Fruit fly (Drosophila melanogaster) whole organism, embryonic: ENCODE measurements around the gene Usp5.

Source experiments
- CG10267 ChIP-seq: fragments of 200-800 bp; sonication (Bioruptor generic); optimal IDR thresholded peaks from 2 replicates; lab custom pipeline; 2018; ENCODE audit warnings: missing biosample characterization, mild to moderate bottlenecking, missing genetic modification characterization, moderate library complexity
- CG11560 ChIP-seq: fragments of 200-800 bp; sonication (Bioruptor generic); IDR thresholded peaks from 3 replicates; pipeline ENCODE4 v1.3.6; 2022; ENCODE audit warnings: missing biosample characterization, missing genetic modification characterization
- CG12769 ChIP-seq: fragments of 200-800 bp; sonication (Bioruptor generic); optimal IDR thresholded peaks from 2 replicates; lab custom pipeline; 2019; ENCODE audit warnings: missing biosample characterization, mild to moderate bottlenecking, missing genetic modification characterization, moderate library complexity
- CG13287 ChIP-seq: fragments of 200-800 bp; sonication (Bioruptor generic); IDR thresholded peaks from 2 replicates; pipeline ENCODE4 v1.3.6; 2022; ENCODE audit warnings: missing biosample characterization, missing genetic modification characterization; ENCODE audit not compliant: partially characterized antibody
- CG13894 ChIP-seq: fragments of 200-800 bp; sonication (Bioruptor generic); optimal IDR thresholded peaks from 3 replicates; lab custom pipeline; 2018; ENCODE audit warnings: missing biosample characterization, mild to moderate bottlenecking, missing genetic modification characterization, moderate library complexity
- CG14710 ChIP-seq: fragments of 200-800 bp; sonication (Bioruptor generic); optimal IDR thresholded peaks from 3 replicates; lab custom pipeline; 2019; ENCODE audit warnings: missing biosample characterization, mild to moderate bottlenecking, missing genetic modification characterization, moderate library complexity
- CG1529 ChIP-seq: fragments of 200-800 bp; sonication (Bioruptor generic); optimal IDR thresholded peaks from 3 replicates; lab custom pipeline; 2018; ENCODE audit warnings: missing biosample characterization, missing genetic modification characterization
- CG15601 ChIP-seq: fragments of 200-800 bp; sonication (Bioruptor generic); optimal IDR thresholded peaks from 3 replicates; lab custom pipeline; 2019; ENCODE audit warnings: missing biosample characterization, mild to moderate bottlenecking, missing genetic modification characterization, moderate library complexity
- CG16813 ChIP-seq: fragments of 200-800 bp; sonication (Bioruptor generic); IDR thresholded peaks from 3 replicates; pipeline ENCODE4 v1.3.6; 2022; ENCODE audit warnings: missing biosample characterization, missing genetic modification characterization; ENCODE audit not compliant: partially characterized antibody
- CG16863 ChIP-seq: fragments of 200-800 bp; sonication (Bioruptor generic); optimal IDR thresholded peaks from 3 replicates; lab custom pipeline; 2016; ENCODE audit warnings: missing biosample characterization, missing genetic modification characterization
- CG17568 ChIP-seq: fragments of 200-800 bp; sonication (Bioruptor generic); optimal IDR thresholded peaks from 2 replicates; lab custom pipeline; 2018; ENCODE audit warnings: missing biosample characterization, mild to moderate bottlenecking, missing genetic modification characterization, moderate library complexity
- CG17802 ChIP-seq: fragments of 200-800 bp; sonication (Bioruptor generic); optimal IDR thresholded peaks from 2 replicates; lab custom pipeline; 2018; ENCODE audit warnings: missing biosample characterization, mild to moderate bottlenecking, missing genetic modification characterization, moderate library complexity
- CG33557 ChIP-seq: fragments of 200-800 bp; sonication (Bioruptor generic); optimal IDR thresholded peaks from 2 replicates; lab custom pipeline; 2019; ENCODE audit warnings: missing biosample characterization, mild to moderate bottlenecking, missing genetic modification characterization, moderate library complexity
- CG34376 ChIP-seq: fragments of 200-800 bp; sonication (Bioruptor generic); optimal IDR thresholded peaks from 2 replicates; lab custom pipeline; 2018; ENCODE audit warnings: missing biosample characterization, mild to moderate bottlenecking, missing genetic modification characterization
- CG4424 ChIP-seq: fragments of 200-800 bp; sonication (Bioruptor generic); optimal IDR thresholded peaks from 3 replicates; lab custom pipeline; 2016; ENCODE audit warnings: missing biosample characterization, missing genetic modification characterization
- CG6254 ChIP-seq: fragments of 200-800 bp; sonication (Bioruptor generic); optimal IDR thresholded peaks from 3 replicates; lab custom pipeline; 2017; ENCODE audit warnings: mild to moderate bottlenecking, missing biosample characterization, missing genetic modification reagents, missing genetic modification characterization
- CG9932 ChIP-seq: fragments of 200-800 bp; sonication (Bioruptor generic); IDR thresholded peaks from 2 replicates; pipeline ENCODE4 v1.3.6; 2022; ENCODE audit warnings: missing biosample characterization, missing genetic modification characterization
- CrebB ChIP-seq: fragments of 200-800 bp; sonication (Bioruptor generic); optimal IDR thresholded peaks from 3 replicates; lab custom pipeline; 2018; ENCODE audit warnings: missing biosample characterization, mild to moderate bottlenecking, missing genetic modification characterization
- D19A ChIP-seq: fragments of 200-800 bp; optimal IDR thresholded peaks from 3 replicates; lab custom pipeline; 2019; ENCODE audit warnings: missing biosample characterization, mild to moderate bottlenecking, missing genetic modification characterization, moderate library complexity
- HLH4C ChIP-seq: fragments of 200-800 bp; sonication (Bioruptor generic); IDR thresholded peaks from 3 replicates; pipeline ENCODE4 v1.3.6; 2022; ENCODE audit warnings: missing biosample characterization, missing genetic modification characterization; ENCODE audit not compliant: partially characterized antibody
- Hr78 ChIP-seq, 2 experiments: fragments of 200-800 bp in 1 of 2; fragments of >200 bp in 1 of 2; sonication (Bioruptor generic) in 1 of 2; optimal IDR thresholded peaks; 2 replicates each; lab custom pipeline; 2017 to 2019; ENCODE audit warnings: missing biosample characterization in 2 of 2, missing genetic modification characterization in 2 of 2, mild to moderate bottlenecking in 1 of 2, moderate library complexity in 1 of 2
- MESR4 ChIP-seq: fragments of 200-800 bp; sonication (Bioruptor generic); optimal IDR thresholded peaks from 2 replicates; lab custom pipeline; 2018; ENCODE audit warnings: missing biosample characterization, mild to moderate bottlenecking, missing genetic modification characterization, moderate library complexity
- Med ChIP-seq: fragments of 200-800 bp; sonication (Bioruptor generic); peaks from one replicate; lab custom pipeline; 2016; ENCODE audit warnings: missing biosample characterization, missing genetic modification characterization, mild to moderate bottlenecking, inconsistent platforms, moderate library complexity
- Oli ChIP-seq: fragments of 200-800 bp; sonication (Bioruptor generic); optimal IDR thresholded peaks from 2 replicates; lab custom pipeline; 2018; ENCODE audit warnings: missing biosample characterization, mild to moderate bottlenecking, missing genetic modification characterization, moderate library complexity
- Pdp1 ChIP-seq, 2 experiments: fragments of 200-800 bp; sonication (Bioruptor generic); optimal IDR thresholded peaks; 3 replicates each; lab custom pipeline; 2016; ENCODE audit warnings: missing biosample characterization in 2 of 2, missing genetic modification characterization in 2 of 2, mild to moderate bottlenecking in 1 of 2, moderate library complexity in 1 of 2
- Ptx1 ChIP-seq: fragments of 200-800 bp; sonication (Bioruptor generic); IDR thresholded peaks from 2 replicates; pipeline ENCODE4 v1.3.6; 2022; ENCODE audit warnings: missing biosample characterization, missing genetic modification characterization
- Sry-β ChIP-seq: fragments of 200-800 bp; sonication (Bioruptor generic); optimal IDR thresholded peaks from 2 replicates; lab custom pipeline; 2018; ENCODE audit warnings: missing biosample characterization, mild to moderate bottlenecking, missing genetic modification characterization, moderate library complexity
- Taf1 ChIP-seq: fragments of 200-800 bp; sonication (Bioruptor generic); IDR thresholded peaks from 2 replicates; pipeline ENCODE4 v1.3.6; 2022; ENCODE audit warnings: missing biosample characterization, missing genetic modification characterization
- Xbp1 ChIP-seq: fragments of 200-800 bp; sonication (Bioruptor generic); optimal IDR thresholded peaks from 3 replicates; lab custom pipeline; 2016; ENCODE audit warnings: missing biosample characterization, mild to moderate bottlenecking, missing genetic modification characterization
- Xrp1 ChIP-seq: fragments of 200-800 bp; sonication (Bioruptor generic); IDR thresholded peaks from 2 replicates; pipeline ENCODE4 v1.3.6; 2022; ENCODE audit warnings: missing biosample characterization, missing genetic modification characterization
- ap ChIP-seq: fragments of 200-800 bp; sonication (Bioruptor generic); IDR thresholded peaks from 2 replicates; pipeline ENCODE4 v1.3.6; 2022; ENCODE audit warnings: missing biosample characterization, missing genetic modification characterization
- ara ChIP-seq: fragments of 200-800 bp; sonication (Bioruptor generic); IDR thresholded peaks from 2 replicates; pipeline ENCODE4 v1.3.6; 2022; ENCODE audit warnings: missing biosample characterization, missing genetic modification characterization
- chinmo ChIP-seq: fragments of 200-800 bp; sonication (Bioruptor generic); IDR thresholded peaks from 4 replicates; pipeline ENCODE4 v1.3.6; 2022; ENCODE audit warnings: missing biosample characterization, missing genetic modification characterization; ENCODE audit not compliant: partially characterized antibody
- chm ChIP-seq: fragments of 200-800 bp; sonication (Bioruptor generic); IDR thresholded peaks from 2 replicates; pipeline ENCODE4 v1.3.6; 2022; ENCODE audit warnings: missing biosample characterization, missing genetic modification characterization
- crol ChIP-seq: fragments of 200-800 bp; sonication (Bioruptor generic); IDR thresholded peaks from 2 replicates; pipeline ENCODE4 v1.3.6; 2022; ENCODE audit warnings: missing biosample characterization, missing genetic modification characterization
- cwo ChIP-seq: fragments of 200-800 bp; sonication (Bioruptor generic); optimal IDR thresholded peaks from 3 replicates; lab custom pipeline; 2017; ENCODE audit warnings: missing biosample characterization, missing genetic modification characterization, mild to moderate bottlenecking, moderate library complexity, missing genetic modification reagents
- esg ChIP-seq: fragments of 200-800 bp; sonication (Bioruptor generic); conservative IDR thresholded peaks from 2 replicates; pipeline ENCODE4 v1.3.6; 2022; ENCODE audit warnings: missing biosample characterization, missing genetic modification characterization
- exex ChIP-seq: fragments of 200-800 bp; sonication (Bioruptor generic); optimal IDR thresholded peaks from 4 replicates; lab custom pipeline; 2018; ENCODE audit warnings: missing biosample characterization, mild to moderate bottlenecking, missing genetic modification characterization, moderate library complexity
- gcm ChIP-seq: fragments of 200-800 bp; sonication (Bioruptor generic); optimal IDR thresholded peaks from 2 replicates; lab custom pipeline; 2019; ENCODE audit warnings: missing biosample characterization, mild to moderate bottlenecking, missing genetic modification characterization, moderate library complexity
- hth ChIP-seq: fragments of >200 bp; optimal IDR thresholded peaks from 2 replicates; lab custom pipeline; 2017; ENCODE audit warnings: inconsistent platforms
- kah ChIP-seq: fragments of 200-800 bp; sonication (Bioruptor generic); optimal IDR thresholded peaks from 2 replicates; lab custom pipeline; 2018; ENCODE audit warnings: missing biosample characterization, mild to moderate bottlenecking, missing genetic modification characterization
- lab ChIP-seq: fragments of 200-800 bp; sonication (Bioruptor generic); optimal IDR thresholded peaks from 3 replicates; lab custom pipeline; 2017; ENCODE audit warnings: missing biosample characterization, missing genetic modification characterization, mild to moderate bottlenecking, moderate library complexity, missing genetic modification reagents
- lov ChIP-seq, 2 experiments: fragments of 200-800 bp in 1 of 2; fragments of >200 bp in 1 of 2; sonication (Bioruptor generic) in 1 of 2; IDR thresholded peaks in 1 of 2; optimal IDR thresholded peaks in 1 of 2; 2 replicates in 1 of 2; 3 replicates in 1 of 2; pipeline versions ENCODE4 v1.3.6 to Lab custom; 2017 to 2022; ENCODE audit warnings: missing biosample characterization in 1 of 2, missing genetic modification characterization in 1 of 2
- sr ChIP-seq: fragments of 200-800 bp; sonication (Bioruptor generic); IDR thresholded peaks from 3 replicates; pipeline ENCODE4 v1.3.6; 2022; ENCODE audit warnings: missing biosample characterization, missing genetic modification characterization
- sug ChIP-seq: fragments of 200-800 bp; optimal IDR thresholded peaks from 2 replicates; lab custom pipeline; 2019; ENCODE audit warnings: missing biosample characterization, mild to moderate bottlenecking, missing genetic modification characterization, moderate library complexity
- z ChIP-seq: fragments of 200-800 bp; sonication (Bioruptor generic); IDR thresholded peaks from 3 replicates; pipeline ENCODE4 v1.3.6; 2022; ENCODE audit warnings: missing biosample characterization, missing genetic modification characterization

The Usp5 gene

DNA sequence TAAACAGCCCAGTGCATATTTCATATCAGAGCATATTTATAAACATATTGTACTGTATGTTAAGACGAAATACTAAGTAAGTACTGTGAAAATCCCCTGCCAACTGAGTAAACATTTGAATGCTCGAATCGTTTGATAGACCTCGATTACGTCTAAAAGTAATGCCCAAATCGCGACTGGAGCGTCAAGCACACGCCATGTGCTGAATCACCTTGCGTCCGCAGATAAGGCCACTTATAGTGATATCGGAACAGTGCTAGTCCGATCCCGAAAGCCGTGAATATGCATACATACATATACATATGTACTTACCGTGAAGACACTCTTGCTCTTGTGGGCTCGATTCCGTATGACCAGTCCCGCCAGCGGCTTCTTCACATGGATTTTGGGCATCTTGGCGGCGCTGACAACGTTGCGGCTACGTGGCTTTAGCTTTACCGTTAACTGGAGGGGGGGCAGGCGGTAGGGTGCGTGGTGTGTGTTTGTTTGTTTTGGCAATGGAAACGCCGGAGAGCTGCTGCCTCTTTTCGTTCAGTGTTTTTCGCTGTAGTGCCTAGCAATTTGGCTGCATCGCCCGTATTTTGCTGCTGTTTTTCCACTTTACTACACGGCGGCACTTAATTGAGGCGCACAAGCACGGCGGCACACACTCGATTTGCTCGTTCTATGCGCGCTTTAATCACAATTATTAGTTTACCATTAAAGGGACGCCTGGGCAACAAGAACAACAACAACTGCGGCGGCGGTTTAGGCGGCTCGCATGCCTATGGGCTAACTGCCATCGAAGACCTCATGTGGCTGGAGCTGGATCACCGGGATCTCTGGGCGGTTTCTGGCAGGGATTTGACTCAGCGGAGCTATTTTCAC, 5.4 kb downstream of the Usp5 start (continued):
- peak; percentile 73 for TF ChIP-seq MESR4 (GFP tag; lab: Kevin White, UChicago)
- TF ChIP-seq lov (optimal IDR thresholded peaks at IDR 0.05; lab: Kevin White, UChicago) = no peak
- TF ChIP-seq lov (GFP tag; IDR thresholded peaks at IDR 0.05; lab: Robert Waterston, UW) = no peak
- peak; percentile 78 for TF ChIP-seq CG34376 (GFP tag; lab: Kevin White, UChicago)
- TF ChIP-seq ap (GFP tag; lab: Robert Waterston, UW) = no peak
- TF ChIP-seq CG4424 (GFP tag; lab: Kevin White, UChicago) = no peak
- peak; percentile 19 for TF ChIP-seq CG13894
- TF ChIP-seq chm (GFP tag; lab: Robert Waterston, UW) = 0 out of 2 replicates have a peak, but pooled peaks have one; percentile 14
- TF ChIP-seq HLH4C (GFP tag; lab: Robert Waterston, UW) = 0 out of 3 replicates have a peak, but pooled peaks have one; percentile 16
- peak; percentile 57 for TF ChIP-seq sug
- TF ChIP-seq exex (tag; lab: Kevin White, UChicago) = peak; percentile 64
- peak in 1 of 2 experiments; percentile 26 for TF ChIP-seq Pdp1 (GFP tag; optimal IDR thresholded peaks at IDR 0.05; lab: Kevin White, UChicago)
- TF ChIP-seq Ptx1 (GFP tag; lab: Robert Waterston, UW) = no peak
- TF ChIP-seq D19A = no peak
- TF ChIP-seq CG17568 (GFP tag; lab: Kevin White, UChicago) = peak; percentile 1
- no peak for TF ChIP-seq CrebB
- peak; percentile 8 for TF ChIP-seq lab (GFP tag; lab: Kevin White, UChicago)
- TF ChIP-seq chinmo = 0 out of 4 replicates have a peak, but pooled peaks have one; percentile 58
- no peak for TF ChIP-seq esg (GFP tag; lab: Robert Waterston, UW)
- no peak for TF ChIP-seq CG16863 (GFP tag; lab: Kevin White, UChicago)
- no peak for TF ChIP-seq hth (lab: Kevin White, UChicago)
- TF ChIP-seq Xbp1 (GFP tag; lab: Kevin White, UChicago) = peak; percentile 57
- peak; percentile 30 for TF ChIP-seq CG12769 (tag; lab: Kevin White, UChicago)

DNA sequence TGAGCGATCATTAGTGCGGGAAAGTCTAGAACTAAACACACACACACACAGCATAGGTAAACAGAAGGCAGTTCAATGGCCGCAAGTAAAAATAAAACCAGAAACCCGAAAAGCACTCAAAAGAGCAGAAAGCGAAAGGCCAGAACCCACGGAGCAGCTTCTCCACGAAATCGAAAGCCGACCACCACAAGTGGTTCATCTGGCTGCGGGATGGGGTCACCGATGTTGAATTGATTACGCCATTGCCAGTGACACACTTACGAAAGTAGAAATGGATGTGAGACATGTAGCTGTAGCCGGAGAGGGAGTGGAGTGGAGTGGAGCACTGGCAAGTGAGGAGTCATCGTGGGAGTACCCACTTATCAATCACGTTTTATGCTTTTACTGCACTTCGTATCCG, 6.7 kb downstream of the Usp5 start:
- TF ChIP-seq crol (GFP tag; lab: Robert Waterston, UW) (peak; percentile 53; the same call in 1 of the 2 replicates), CG17802 (tag; lab: Kevin White, UChicago) (no peak), sr (GFP tag; lab: Robert Waterston, UW) (no peak), CG15601 (tag; lab: Kevin White, UChicago) (peak; percentile 76), CG13287 (GFP tag; lab: Robert Waterston, UW) (no peak), sug (no peak), Oli (tag; lab: Kevin White, UChicago) (no peak), Sry-β (peak; percentile 39), CG6254 (GFP tag; lab: Kevin White, UChicago) (peak; percentile 64), cwo (GFP tag; lab: Kevin White, UChicago) (no peak), CG33557 (peak; percentile 91), Taf1 (GFP tag; lab: Robert Waterston, UW) (no peak), CG9932 (GFP tag; lab: Robert Waterston, UW) (no peak), Med (GFP tag; lab: Kevin White, UChicago) (no peak), gcm (peak; percentile 64), CG16813 (GFP tag; lab: Robert Waterston, UW) (no peak), z (peak; percentile 76), kah (peak; percentile 5), Xrp1 (peak; percentile 11; the same call in 1 of the 2 replicates), CG14710 (tag; lab: Kevin White, UChicago) (peak; percentile 58), ara (GFP tag; lab: Robert Waterston, UW) (0 out of 2 replicates have a peak, but pooled peaks have one; percentile 44), CG1529 (GFP tag; lab: Kevin White, UChicago) (peak; percentile 4), CG11560 (no peak), Hr78 (GFP tag; optimal IDR thresholded peaks at IDR 0.05; lab: Kevin White, UChicago) (peak in 1 of 2 experiments; percentile 88), CG10267 (tag; lab: Kevin White, UChicago) (peak; percentile 5)
